ENCODE assay signal across 1 fruit fly cellular context in the genomic region with DNA sequence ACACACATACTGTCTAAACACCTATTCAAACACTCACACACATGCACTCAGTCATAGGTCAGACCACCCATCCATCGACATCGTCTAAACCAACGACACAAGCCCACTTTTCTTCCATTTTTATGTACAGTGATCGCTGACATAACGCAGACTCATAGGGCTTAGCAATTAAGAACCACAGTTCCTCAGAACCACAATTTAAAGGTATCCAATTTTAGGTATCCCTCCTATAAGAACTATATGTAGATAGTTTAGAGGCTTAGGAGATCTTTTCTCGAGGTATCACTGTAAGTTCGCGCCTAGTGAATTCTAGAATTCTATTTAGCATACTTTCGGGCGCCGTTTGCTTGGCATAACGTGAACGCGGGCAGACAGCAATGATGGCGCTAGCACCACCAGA.
TF ChIP-seq lines count a peak whose summit lies in the region.

No protein-coding gene starts in this region.

TF ChIP-seq in whole organism, embryonic, 481 proteins besides CTCF, POLR2A, EP300 and RAD21 (continued from another document and continues in another):
- TF ChIP-seq NK7.1 (GFP tag; optimal IDR thresholded peaks at IDR 0.05; lab: Kevin White, UChicago) = no peak
- no peak for TF ChIP-seq CG8478 (optimal IDR thresholded peaks at IDR 0.05; lab: Kevin White, UChicago)
- no peak for TF ChIP-seq CG8359 (GFP tag; optimal IDR thresholded peaks at IDR 0.05; lab: Kevin White, UChicago; ENCODE audit: borderline replicate concordance)
- TF ChIP-seq YL-1 (GFP tag; optimal IDR thresholded peaks at IDR 0.05; lab: Kevin White, UChicago) = no peak
- no peak for TF ChIP-seq CG6175 (GFP tag; IDR thresholded peaks at IDR 0.05; lab: Robert Waterston, UW)
- TF ChIP-seq CG11085 (GFP tag; IDR thresholded peaks at IDR 0.05; lab: Robert Waterston, UW) = no peak
- TF ChIP-seq hb (GFP tag; IDR thresholded peaks at IDR 0.05; lab: Robert Waterston, UW; ENCODE audit: partially characterized antibody) = no peak
- TF ChIP-seq PHDP (tag; optimal IDR thresholded peaks at IDR 0.05; lab: Kevin White, UChicago) = no peak
- peak; percentile 13 for TF ChIP-seq ems (GFP tag; optimal IDR thresholded peaks at IDR 0.05; lab: Kevin White, UChicago)
- TF ChIP-seq CG42726 (GFP tag; IDR thresholded peaks at IDR 0.05; lab: Robert Waterston, UW; ENCODE audit: partially characterized antibody) = no peak
- TF ChIP-seq CG10959 (GFP tag; IDR thresholded peaks at IDR 0.05; lab: Robert Waterston, UW) = no peak
- no peak for TF ChIP-seq gfzf (GFP tag; optimal IDR thresholded peaks at IDR 0.05; lab: Kevin White, UChicago)
- TF ChIP-seq kay (GFP tag; optimal IDR thresholded peaks at IDR 0.05; lab: Kevin White, UChicago) = no peak
- TF ChIP-seq D19A (tag; optimal IDR thresholded peaks at IDR 0.05; lab: Kevin White, UChicago) = no peak
- no peak for TF ChIP-seq CG31441 (GFP tag; IDR thresholded peaks at IDR 0.05; lab: Robert Waterston, UW)
- TF ChIP-seq sens (GFP tag; lab: Kevin White, UChicago) = no peak
- TF ChIP-seq CG32532 (GFP tag; IDR thresholded peaks at IDR 0.05; lab: Robert Waterston, UW) = peak; percentile 73
- TF ChIP-seq eyg (GFP tag; optimal IDR thresholded peaks at IDR 0.05; lab: Kevin White, UChicago) = peak; percentile 16
- TF ChIP-seq CG12071 (GFP tag; optimal IDR thresholded peaks at IDR 0.05; lab: Kevin White, UChicago) = no peak
- TF ChIP-seq nom (GFP tag; optimal IDR thresholded peaks at IDR 0.05; lab: Kevin White, UChicago) = no peak
- TF ChIP-seq h (optimal IDR thresholded peaks at IDR 0.05; lab: Kevin White, UChicago) = no peak
- TF ChIP-seq sens-2 (GFP tag; IDR thresholded peaks at IDR 0.05; lab: Robert Waterston, UW) = no peak
- no peak for TF ChIP-seq pan (optimal IDR thresholded peaks at IDR 0.05; lab: Kevin White, UChicago)
- TF ChIP-seq pan (GFP tag; optimal IDR thresholded peaks at IDR 0.05 in 1 of 2, IDR thresholded peaks at IDR 0.05 in 1 of 2) = peak in 1 of 2 experiments; percentile 60
- no peak for TF ChIP-seq Dad (GFP tag; optimal IDR thresholded peaks at IDR 0.05; lab: Kevin White, UChicago)
- TF ChIP-seq Neu2 (GFP tag; optimal IDR thresholded peaks at IDR 0.05; lab: Kevin White, UChicago; ENCODE audit: borderline replicate concordance) = no peak
- no peak for TF ChIP-seq CG4854 (GFP tag; optimal IDR thresholded peaks at IDR 0.05; lab: Kevin White, UChicago)
- no peak for TF ChIP-seq vfl (GFP tag; optimal IDR thresholded peaks at IDR 0.05; lab: Kevin White, UChicago)
- no peak for TF ChIP-seq odd (GFP tag; optimal IDR thresholded peaks at IDR 0.05; lab: Kevin White, UChicago)
- TF ChIP-seq al (GFP tag; IDR thresholded peaks at IDR 0.05; lab: Robert Waterston, UW) = peak; percentile 63
- TF ChIP-seq Sry-δ (GFP tag; optimal IDR thresholded peaks at IDR 0.05; lab: Kevin White, UChicago) = no peak
- peak; percentile 57 for TF ChIP-seq nmo (GFP tag; optimal IDR thresholded peaks at IDR 0.05; lab: Kevin White, UChicago)
- no peak for TF ChIP-seq Med (GFP tag; lab: Kevin White, UChicago)
- no peak for TF ChIP-seq Lhr (GFP tag; optimal IDR thresholded peaks at IDR 0.05; lab: Kevin White, UChicago)
- TF ChIP-seq en (GFP tag; optimal IDR thresholded peaks at IDR 0.05; lab: Kevin White, UChicago) = no peak
- no peak for TF ChIP-seq cad (GFP tag; optimal IDR thresholded peaks at IDR 0.05; lab: Kevin White, UChicago)
- no peak for TF ChIP-seq CG34224 (GFP tag; IDR thresholded peaks at IDR 0.05; lab: Robert Waterston, UW; ENCODE audit: partially characterized antibody)
- TF ChIP-seq CG2199 (GFP tag; IDR thresholded peaks at IDR 0.05; lab: Robert Waterston, UW) = no peak
- TF ChIP-seq gce (GFP tag; IDR thresholded peaks at IDR 0.05; lab: Robert Waterston, UW) = no peak
- TF ChIP-seq stc (GFP tag; IDR thresholded peaks at IDR 0.05; lab: Robert Waterston, UW) = no peak
- no peak for TF ChIP-seq Side (GFP tag; optimal IDR thresholded peaks at IDR 0.05; lab: Kevin White, UChicago)
- TF ChIP-seq CG10147 (GFP tag; optimal IDR thresholded peaks at IDR 0.05; lab: Kevin White, UChicago) = no peak
- no peak for TF ChIP-seq Hr78 (GFP tag; optimal IDR thresholded peaks at IDR 0.05; lab: Kevin White, UChicago)
- TF ChIP-seq CG8765 (GFP tag; IDR thresholded peaks at IDR 0.05; lab: Robert Waterston, UW) = 0 out of 2 replicates have a peak, but pooled peaks have one; percentile 27
- peak; percentile 43 for TF ChIP-seq CG4730 (GFP tag; IDR thresholded peaks at IDR 0.05; lab: Robert Waterston, UW)
- no peak for TF ChIP-seq CG18619 (GFP tag; optimal IDR thresholded peaks at IDR 0.05; lab: Kevin White, UChicago)
- TF ChIP-seq ATbp (GFP tag; optimal IDR thresholded peaks at IDR 0.05; lab: Kevin White, UChicago) = no peak
- TF ChIP-seq sna (GFP tag; IDR thresholded peaks at IDR 0.05; lab: Robert Waterston, UW; ENCODE audit: partially characterized antibody) = no peak
- TF ChIP-seq Bgb (GFP tag; IDR thresholded peaks at IDR 0.05; lab: Robert Waterston, UW; ENCODE audit: partially characterized antibody) = no peak
- no peak for TF ChIP-seq CG2875 (GFP tag; optimal IDR thresholded peaks at IDR 0.05; lab: Kevin White, UChicago)
- TF ChIP-seq fd64A (GFP tag; optimal IDR thresholded peaks at IDR 0.05; lab: Kevin White, UChicago) = no peak
- TF ChIP-seq Ets65A (GFP tag; lab: Kevin White, UChicago) = peak; percentile 89
- no peak for TF ChIP-seq CG8281 (tag; optimal IDR thresholded peaks at IDR 0.05; lab: Kevin White, UChicago)
- peak; percentile 73 for TF ChIP-seq Gug (GFP tag; IDR thresholded peaks at IDR 0.05; lab: Robert Waterston, UW)
- TF ChIP-seq CG15269 (tag; optimal IDR thresholded peaks at IDR 0.05; lab: Kevin White, UChicago) = no peak
- TF ChIP-seq CG10366 (GFP tag; IDR thresholded peaks at IDR 0.05; lab: Robert Waterston, UW) = peak; percentile 59
- TF ChIP-seq repo (GFP tag; optimal IDR thresholded peaks at IDR 0.05; lab: Kevin White, UChicago) = no peak
- TF ChIP-seq CG11093 (GFP tag; IDR thresholded peaks at IDR 0.05; lab: Robert Waterston, UW) = peak; percentile 57; the same call in 1 of the 3 replicates
- TF ChIP-seq ac (GFP tag; optimal IDR thresholded peaks at IDR 0.05; lab: Kevin White, UChicago) = no peak
- no peak for TF ChIP-seq bab2 (GFP tag; optimal IDR thresholded peaks at IDR 0.05; lab: Kevin White, UChicago)
- peak; percentile 1 for TF ChIP-seq CG1233 (GFP tag; optimal IDR thresholded peaks at IDR 0.05; lab: Kevin White, UChicago)
- TF ChIP-seq CG11504 (tag; optimal IDR thresholded peaks at IDR 0.05; lab: Kevin White, UChicago) = peak; percentile 53
- TF ChIP-seq CG13894 (tag; optimal IDR thresholded peaks at IDR 0.05; lab: Kevin White, UChicago) = no peak
- TF ChIP-seq maf-S (GFP tag; optimal IDR thresholded peaks at IDR 0.05; lab: Kevin White, UChicago) = no peak
- peak; percentile 42 for TF ChIP-seq Oli (tag; optimal IDR thresholded peaks at IDR 0.05; lab: Kevin White, UChicago)
- TF ChIP-seq tup (GFP tag; optimal IDR thresholded peaks at IDR 0.05; lab: Kevin White, UChicago) = no peak
- no peak for TF ChIP-seq cg (GFP tag; optimal IDR thresholded peaks at IDR 0.05; lab: Kevin White, UChicago)
- TF ChIP-seq dan (GFP tag; IDR thresholded peaks at IDR 0.05; lab: Robert Waterston, UW) = no peak
- no peak for TF ChIP-seq CG17829 (tag; optimal IDR thresholded peaks at IDR 0.05; lab: Kevin White, UChicago)
- no peak for TF ChIP-seq gcm2 (GFP tag; optimal IDR thresholded peaks at IDR 0.05; lab: Kevin White, UChicago)
- peak; percentile 32 for TF ChIP-seq az2 (GFP tag; optimal IDR thresholded peaks at IDR 0.05; lab: Kevin White, UChicago)
- no peak for TF ChIP-seq pum (GFP tag; optimal IDR thresholded peaks at IDR 0.05; lab: Kevin White, UChicago)
- peak; percentile 19 for TF ChIP-seq HLH54F (GFP tag; optimal IDR thresholded peaks at IDR 0.05; lab: Kevin White, UChicago)
- no peak for TF ChIP-seq vnd (GFP tag; IDR thresholded peaks at IDR 0.05; lab: Robert Waterston, UW; ENCODE audit: partially characterized antibody)
- no peak for TF ChIP-seq BEAF-32 (GFP tag; optimal IDR thresholded peaks at IDR 0.05; lab: Kevin White, UChicago)
- TF ChIP-seq so (GFP tag; IDR thresholded peaks at IDR 0.05; lab: Robert Waterston, UW) = no peak
- no peak for TF ChIP-seq Bdp1 (GFP tag; optimal IDR thresholded peaks at IDR 0.05; lab: Kevin White, UChicago)
- TF ChIP-seq dmrt11E (tag; optimal IDR thresholded peaks at IDR 0.05; lab: Kevin White, UChicago) = no peak
- TF ChIP-seq CG9932 (GFP tag; IDR thresholded peaks at IDR 0.05; lab: Robert Waterston, UW) = peak; percentile 63
- TF ChIP-seq CG12236 (GFP tag; optimal IDR thresholded peaks at IDR 0.05; lab: Kevin White, UChicago) = no peak
- no peak for TF ChIP-seq unc-4 (GFP tag; IDR thresholded peaks at IDR 0.05; lab: Robert Waterston, UW; ENCODE audit: partially characterized antibody)
- TF ChIP-seq CG43689 (GFP tag; IDR thresholded peaks at IDR 0.05; lab: Robert Waterston, UW) = no peak
- no peak for TF ChIP-seq crc (GFP tag; optimal IDR thresholded peaks at IDR 0.05; lab: Kevin White, UChicago)
- TF ChIP-seq Doc2 (GFP tag; IDR thresholded peaks at IDR 0.05; lab: Robert Waterston, UW) = no peak
- TF ChIP-seq Opbp (GFP tag; IDR thresholded peaks at IDR 0.05; lab: Robert Waterston, UW; ENCODE audit: partially characterized antibody) = no peak
- TF ChIP-seq kni (GFP tag; optimal IDR thresholded peaks at IDR 0.05; lab: Kevin White, UChicago) = no peak
- TF ChIP-seq BtbVII (GFP tag; optimal IDR thresholded peaks at IDR 0.05; lab: Kevin White, UChicago) = no peak
- TF ChIP-seq eve (GFP tag; optimal IDR thresholded peaks at IDR 0.05; lab: Kevin White, UChicago) = no peak
- no peak for TF ChIP-seq CG17361 (GFP tag; IDR thresholded peaks at IDR 0.05; lab: Robert Waterston, UW)
- TF ChIP-seq GATAe (GFP tag; conservative IDR thresholded peaks at IDR 0.05; lab: Robert Waterston, UW) = no peak
- no peak for TF ChIP-seq CG33213 (GFP tag; optimal IDR thresholded peaks at IDR 0.05; lab: Kevin White, UChicago)
- TF ChIP-seq CG10321 (GFP tag; IDR thresholded peaks at IDR 0.05; lab: Robert Waterston, UW) = no peak
- TF ChIP-seq Nf-YB (GFP tag; optimal IDR thresholded peaks at IDR 0.05; lab: Kevin White, UChicago) = no peak
- no peak for TF ChIP-seq Ravus (GFP tag; IDR thresholded peaks at IDR 0.05; lab: Robert Waterston, UW)
- no peak for TF ChIP-seq trem (tag; optimal IDR thresholded peaks at IDR 0.05; lab: Kevin White, UChicago)
- TF ChIP-seq CG9797 (GFP tag; optimal IDR thresholded peaks at IDR 0.05; lab: Kevin White, UChicago) = no peak
- TF ChIP-seq CG4328 (GFP tag; optimal IDR thresholded peaks at IDR 0.05; lab: Kevin White, UChicago) = no peak
- no peak for TF ChIP-seq cwo (GFP tag; optimal IDR thresholded peaks at IDR 0.05; lab: Kevin White, UChicago)
- TF ChIP-seq Rx (GFP tag; IDR thresholded peaks at IDR 0.05; lab: Robert Waterston, UW) = peak; percentile 29; the same call in 1 of the 2 replicates
- TF ChIP-seq CG4360 (GFP tag; IDR thresholded peaks at IDR 0.05; lab: Robert Waterston, UW) = no peak
- TF ChIP-seq CG1602 (GFP tag; optimal IDR thresholded peaks at IDR 0.05; lab: Kevin White, UChicago) = peak; percentile 44
- TF ChIP-seq ERR (GFP tag; optimal IDR thresholded peaks at IDR 0.05; lab: Kevin White, UChicago) = no peak
- no peak for TF ChIP-seq luna (GFP tag; optimal IDR thresholded peaks at IDR 0.05; lab: Kevin White, UChicago)
- no peak for TF ChIP-seq Asciz (GFP tag; optimal IDR thresholded peaks at IDR 0.05; lab: Kevin White, UChicago)
- TF ChIP-seq ash1 (GFP tag; optimal IDR thresholded peaks at IDR 0.05; lab: Kevin White, UChicago) = no peak
- TF ChIP-seq Atf-2 (GFP tag; optimal IDR thresholded peaks at IDR 0.05; lab: Kevin White, UChicago) = no peak
- TF ChIP-seq Meics (GFP tag; optimal IDR thresholded peaks at IDR 0.05; lab: Kevin White, UChicago) = peak; percentile 3
- TF ChIP-seq tgo (GFP tag; IDR thresholded peaks at IDR 0.05; lab: Robert Waterston, UW) = no peak
- TF ChIP-seq CG2120 (GFP tag; optimal IDR thresholded peaks at IDR 0.05; lab: Kevin White, UChicago) = peak; percentile 51
- TF ChIP-seq zfh2 (GFP tag; optimal IDR thresholded peaks at IDR 0.05; lab: Kevin White, UChicago) = no peak
- no peak for TF ChIP-seq Poxn (GFP tag; IDR thresholded peaks at IDR 0.05; lab: Robert Waterston, UW)
- TF ChIP-seq onecut (GFP tag; IDR thresholded peaks at IDR 0.05; lab: Robert Waterston, UW) = peak; percentile 30; the same call in 1 of the 2 replicates
- no peak for TF ChIP-seq tna (GFP tag; IDR thresholded peaks at IDR 0.05; lab: Robert Waterston, UW; ENCODE audit: partially characterized antibody)
- no peak for TF ChIP-seq Atf6 (GFP tag; IDR thresholded peaks at IDR 0.05; lab: Robert Waterston, UW)
- TF ChIP-seq sima (GFP tag; optimal IDR thresholded peaks at IDR 0.05; lab: Kevin White, UChicago) = no peak
- TF ChIP-seq Dll (GFP tag; IDR thresholded peaks at IDR 0.05; lab: Robert Waterston, UW; ENCODE audit: partially characterized antibody) = no peak
- TF ChIP-seq ttk (GFP tag; IDR thresholded peaks at IDR 0.05; lab: Robert Waterston, UW) = peak; percentile 59; the same call in 1 of the 2 replicates
- TF ChIP-seq CG12659 (GFP tag; optimal IDR thresholded peaks at IDR 0.05; lab: Kevin White, UChicago) = no peak
- no peak for TF ChIP-seq jigr1 (GFP tag; IDR thresholded peaks at IDR 0.05; lab: Robert Waterston, UW)
- no peak for TF ChIP-seq CG30403 (GFP tag; optimal IDR thresholded peaks at IDR 0.05; lab: Kevin White, UChicago)
- no peak for TF ChIP-seq CG4617 (GFP tag; optimal IDR thresholded peaks at IDR 0.05; lab: Kevin White, UChicago; ENCODE audit: borderline replicate concordance)
- TF ChIP-seq CG6683 (GFP tag; optimal IDR thresholded peaks at IDR 0.05; lab: Kevin White, UChicago) = no peak
- TF ChIP-seq Kr (GFP tag; optimal IDR thresholded peaks at IDR 0.05; lab: Kevin White, UChicago) = no peak
- TF ChIP-seq CG31365 (tag; optimal IDR thresholded peaks at IDR 0.05; lab: Kevin White, UChicago) = no peak
- no peak for TF ChIP-seq Hr39 (optimal IDR thresholded peaks at IDR 0.05; lab: Kevin White, UChicago)
- no peak for TF ChIP-seq Ssrp (tag; optimal IDR thresholded peaks at IDR 0.05; lab: Kevin White, UChicago)
- TF ChIP-seq Hr51 (GFP tag; optimal IDR thresholded peaks at IDR 0.05; lab: Kevin White, UChicago) = no peak
- TF ChIP-seq lov (optimal IDR thresholded peaks at IDR 0.05; lab: Kevin White, UChicago) = no peak
- 0 out of 3 replicates have a peak, but pooled peaks have one; percentile 38 for TF ChIP-seq lov (GFP tag; IDR thresholded peaks at IDR 0.05; lab: Robert Waterston, UW)
- TF ChIP-seq klu (GFP tag; IDR thresholded peaks at IDR 0.05; lab: Robert Waterston, UW) = no peak
- TF ChIP-seq Gsc (GFP tag; IDR thresholded peaks at IDR 0.05; lab: Robert Waterston, UW) = 0 out of 2 replicates have a peak, but pooled peaks have one; percentile 28
- TF ChIP-seq CG10274 (GFP tag; optimal IDR thresholded peaks at IDR 0.05; lab: Kevin White, UChicago) = no peak
